Fruit fly (Drosophila melanogaster) whole organism, embryonic: ENCODE results near the gene CG16959.
A peak's percentile ranks its signal among the peaks of the same experiment; 100 is the strongest.

Experiments
- Atf3 ChIP-seq: fragments of 200-800 bp; sonication (Bioruptor generic); optimal IDR thresholded peaks from 3 replicates; lab custom pipeline; 2016; ENCODE audit warnings: missing biosample characterization, missing genetic modification characterization
- CG10209 ChIP-seq: fragments of 200-800 bp; sonication (Bioruptor generic); optimal IDR thresholded peaks from 3 replicates; lab custom pipeline; 2017; ENCODE audit warnings: missing biosample characterization, mild to moderate bottlenecking, missing genetic modification characterization, missing genetic modification reagents
- CG11695 ChIP-seq: fragments of 200-800 bp; sonication (Bioruptor generic); IDR thresholded peaks from 3 replicates; pipeline ENCODE4 v1.3.6; 2022; ENCODE audit warnings: missing biosample characterization, missing genetic modification characterization
- CG12071 ChIP-seq: fragments of 200-800 bp; sonication (Bioruptor generic); optimal IDR thresholded peaks from 3 replicates; lab custom pipeline; 2018; ENCODE audit warnings: missing biosample characterization, mild to moderate bottlenecking, missing genetic modification characterization
- CG12769 ChIP-seq: fragments of 200-800 bp; sonication (Bioruptor generic); optimal IDR thresholded peaks from 2 replicates; lab custom pipeline; 2019; ENCODE audit warnings: missing biosample characterization, mild to moderate bottlenecking, missing genetic modification characterization, moderate library complexity
- CG12942 ChIP-seq: fragments of 200-800 bp; sonication (Bioruptor generic); optimal IDR thresholded peaks from 3 replicates; lab custom pipeline; 2016; ENCODE audit warnings: missing biosample characterization, missing genetic modification characterization
- CG14710 ChIP-seq: fragments of 200-800 bp; sonication (Bioruptor generic); optimal IDR thresholded peaks from 3 replicates; lab custom pipeline; 2019; ENCODE audit warnings: missing biosample characterization, mild to moderate bottlenecking, missing genetic modification characterization, moderate library complexity
- CG1529 ChIP-seq: fragments of 200-800 bp; sonication (Bioruptor generic); optimal IDR thresholded peaks from 3 replicates; lab custom pipeline; 2018; ENCODE audit warnings: missing biosample characterization, missing genetic modification characterization
- CG17385 ChIP-seq: fragments of 200-800 bp; sonication (Bioruptor generic); optimal IDR thresholded peaks from 3 replicates; lab custom pipeline; 2018; ENCODE audit warnings: missing biosample characterization, mild to moderate bottlenecking, missing genetic modification characterization
- CG17829 ChIP-seq: fragments of 200-800 bp; optimal IDR thresholded peaks from 2 replicates; lab custom pipeline; 2019; ENCODE audit warnings: missing biosample characterization, mild to moderate bottlenecking, missing genetic modification characterization, moderate library complexity
- CG2712 ChIP-seq: fragments of 200-800 bp; optimal IDR thresholded peaks from 3 replicates; lab custom pipeline; 2019; ENCODE audit warnings: missing biosample characterization, mild to moderate bottlenecking, missing genetic modification characterization, moderate library complexity
- CG2889 ChIP-seq: fragments of 200-800 bp; sonication (Bioruptor generic); IDR thresholded peaks from 3 replicates; pipeline ENCODE4 v1.3.6; 2022; ENCODE audit warnings: missing biosample characterization, missing genetic modification characterization
- CG32767 ChIP-seq: fragments of 200-800 bp; sonication (Bioruptor generic); IDR thresholded peaks from 2 replicates; pipeline ENCODE4 v1.3.6; 2022; ENCODE audit warnings: missing biosample characterization, missing genetic modification characterization
- CG3407 ChIP-seq: fragments of 200-800 bp; sonication (Bioruptor generic); optimal IDR thresholded peaks from 2 replicates; lab custom pipeline; 2018; ENCODE audit warnings: missing biosample characterization, mild to moderate bottlenecking, missing genetic modification characterization
- CG43689 ChIP-seq: fragments of 200-800 bp; sonication (Bioruptor generic); IDR thresholded peaks from 2 replicates; pipeline ENCODE4 v1.3.6; 2022; ENCODE audit warnings: missing biosample characterization, missing genetic modification characterization
- CG6175 ChIP-seq: fragments of 200-800 bp; sonication (Bioruptor generic); IDR thresholded peaks from 3 replicates; pipeline ENCODE4 v1.3.6; 2022; ENCODE audit warnings: missing biosample characterization, missing genetic modification characterization
- CG6254 ChIP-seq: fragments of 200-800 bp; sonication (Bioruptor generic); optimal IDR thresholded peaks from 3 replicates; lab custom pipeline; 2017; ENCODE audit warnings: mild to moderate bottlenecking, missing biosample characterization, missing genetic modification reagents, missing genetic modification characterization
- CG7271 ChIP-seq: fragments of 200-800 bp; sonication (Bioruptor generic); optimal IDR thresholded peaks from 2 replicates; lab custom pipeline; 2018; ENCODE audit warnings: missing biosample characterization, mild to moderate bottlenecking, missing genetic modification characterization, moderate library complexity
- CG8478 ChIP-seq: fragments of >200 bp; optimal IDR thresholded peaks from 2 replicates; lab custom pipeline; 2018
- CG9609 ChIP-seq: fragments of 200-800 bp; sonication (Bioruptor generic); optimal IDR thresholded peaks from 3 replicates; lab custom pipeline; 2016; ENCODE audit warnings: missing biosample characterization, missing genetic modification characterization
- CG9797 ChIP-seq: fragments of 200-800 bp; sonication (Bioruptor generic); optimal IDR thresholded peaks from 3 replicates; lab custom pipeline; 2018; ENCODE audit warnings: missing biosample characterization, mild to moderate bottlenecking, missing genetic modification characterization
- CoRest ChIP-seq: fragments of 200-800 bp; sonication (Bioruptor generic); optimal IDR thresholded peaks from 3 replicates; lab custom pipeline; 2018; ENCODE audit warnings: missing biosample characterization, mild to moderate bottlenecking, missing genetic modification characterization, moderate library complexity
- Dip3 ChIP-seq: fragments of 200-800 bp; sonication (Bioruptor generic); optimal IDR thresholded peaks from 3 replicates; lab custom pipeline; 2016; ENCODE audit warnings: missing biosample characterization, missing genetic modification characterization
- Drgx ChIP-seq: fragments of 200-800 bp; sonication (Bioruptor generic); IDR thresholded peaks from 2 replicates; pipeline ENCODE4 v1.3.6; 2022; ENCODE audit warnings: missing biosample characterization, missing genetic modification characterization
- E2f2 ChIP-seq: fragments of 200-800 bp; sonication (Bioruptor generic); IDR thresholded peaks from 2 replicates; pipeline ENCODE4 v1.3.6; 2022; ENCODE audit warnings: missing biosample characterization, missing genetic modification characterization
- HLHmδ ChIP-seq: fragments of 200-800 bp; sonication (Bioruptor generic); optimal IDR thresholded peaks from 2 replicates; lab custom pipeline; 2018; ENCODE audit warnings: missing biosample characterization, mild to moderate bottlenecking, missing genetic modification characterization, moderate library complexity
- Optix ChIP-seq: fragments of 200-800 bp; sonication (Bioruptor generic); IDR thresholded peaks from 3 replicates; pipeline ENCODE4 v1.3.6; 2022; ENCODE audit warnings: missing biosample characterization, missing genetic modification characterization
- Ravus ChIP-seq: fragments of 200-800 bp; sonication (Bioruptor generic); IDR thresholded peaks from 2 replicates; pipeline ENCODE4 v1.3.6; 2022; ENCODE audit warnings: missing biosample characterization, missing genetic modification characterization
- Side ChIP-seq: fragments of 200-800 bp; sonication (Bioruptor generic); optimal IDR thresholded peaks from 2 replicates; lab custom pipeline; 2016; ENCODE audit warnings: missing biosample characterization, missing genetic modification characterization
- cas ChIP-seq: fragments of 200-800 bp; sonication (Bioruptor generic); IDR thresholded peaks from 2 replicates; pipeline ENCODE4 v1.3.6; 2022; ENCODE audit warnings: missing biosample characterization, missing genetic modification characterization
- chinmo ChIP-seq: fragments of 200-800 bp; sonication (Bioruptor generic); IDR thresholded peaks from 4 replicates; pipeline ENCODE4 v1.3.6; 2022; ENCODE audit warnings: missing biosample characterization, missing genetic modification characterization; ENCODE audit not compliant: partially characterized antibody
- ewg ChIP-seq: fragments of 200-800 bp; sonication (Bioruptor generic); optimal IDR thresholded peaks from 3 replicates; lab custom pipeline; 2017; ENCODE audit warnings: mild to moderate bottlenecking, missing biosample characterization, missing genetic modification reagents, missing genetic modification characterization
- exex ChIP-seq: fragments of 200-800 bp; sonication (Bioruptor generic); optimal IDR thresholded peaks from 4 replicates; lab custom pipeline; 2018; ENCODE audit warnings: missing biosample characterization, mild to moderate bottlenecking, missing genetic modification characterization, moderate library complexity
- fd96Cb ChIP-seq: fragments of 200-800 bp; sonication (Bioruptor generic); optimal IDR thresholded peaks from 2 replicates; lab custom pipeline; 2018; ENCODE audit warnings: missing biosample characterization, mild to moderate bottlenecking, missing genetic modification characterization, moderate library complexity
- fu2 ChIP-seq: fragments of 200-800 bp; sonication (Bioruptor generic); optimal IDR thresholded peaks from 2 replicates; lab custom pipeline; 2016; ENCODE audit warnings: missing biosample characterization, missing genetic modification characterization
- grn ChIP-seq: fragments of 200-800 bp; sonication (Bioruptor generic); optimal IDR thresholded peaks from 3 replicates; lab custom pipeline; 2017; ENCODE audit warnings: missing biosample characterization, missing genetic modification characterization
- gro ChIP-seq: fragments of 200-800 bp; sonication (Bioruptor generic); optimal IDR thresholded peaks from 2 replicates; lab custom pipeline; 2016; ENCODE audit warnings: missing biosample characterization, missing genetic modification characterization
- lilli ChIP-seq: fragments of 200-800 bp; sonication (Bioruptor generic); optimal IDR thresholded peaks from 3 replicates; lab custom pipeline; 2016; ENCODE audit warnings: missing biosample characterization, missing genetic modification characterization
- lola ChIP-seq, 3 experiments: fragments of >200 bp in 2 of 3; fragments of 200-800 bp in 1 of 3; sonication (Bioruptor generic) in 1 of 3; optimal IDR thresholded peaks; 2 replicates each; lab custom pipeline; 2017 to 2019; ENCODE audit warnings: missing biosample characterization in 3 of 3, missing genetic modification characterization in 3 of 3, mild to moderate bottlenecking in 1 of 3, moderate library complexity in 1 of 3
- odd ChIP-seq: fragments of 200-800 bp; sonication (Bioruptor generic); optimal IDR thresholded peaks from 2 replicates; lab custom pipeline; 2017; ENCODE audit warnings: missing biosample characterization, mild to moderate bottlenecking, missing genetic modification characterization
- pan ChIP-seq, 4 experiments: fragments of >200 bp in 3 of 4; fragments of 200-800 bp in 1 of 4; sonication (Bioruptor generic) in 1 of 4; optimal IDR thresholded peaks in 3 of 4; IDR thresholded peaks in 1 of 4; 2 replicates each; pipeline versions ENCODE4 v1.3.6 to Lab custom; 2017 to 2022; ENCODE audit warnings: missing biosample characterization in 2 of 4, missing genetic modification characterization in 2 of 4, mixed read lengths in 1 of 4
- repo ChIP-seq: fragments of 200-800 bp; sonication (Bioruptor generic); optimal IDR thresholded peaks from 2 replicates; lab custom pipeline; 2016; ENCODE audit warnings: missing biosample characterization, missing genetic modification characterization
- rib ChIP-seq: fragments of 200-800 bp; sonication (Bioruptor generic); IDR thresholded peaks from 2 replicates; pipeline ENCODE4 v1.3.6; 2022; ENCODE audit warnings: missing biosample characterization, missing genetic modification characterization
- sd ChIP-seq: fragments of 200-800 bp; sonication (Bioruptor generic); optimal IDR thresholded peaks from 3 replicates; lab custom pipeline; 2018; ENCODE audit warnings: missing biosample characterization, mild to moderate bottlenecking, missing genetic modification characterization, moderate library complexity
- tup ChIP-seq: fragments of 200-800 bp; sonication (Bioruptor generic); optimal IDR thresholded peaks from 2 replicates; lab custom pipeline; 2016; ENCODE audit warnings: missing biosample characterization, mild to moderate bottlenecking, missing genetic modification characterization, moderate library complexity
- twi ChIP-seq: fragments of 200-800 bp; optimal IDR thresholded peaks from 2 replicates; lab custom pipeline; 2019; ENCODE audit warnings: missing biosample characterization, mild to moderate bottlenecking, missing genetic modification characterization, moderate library complexity
- wek ChIP-seq: fragments of 200-800 bp; sonication (Bioruptor generic); optimal IDR thresholded peaks from 3 replicates; lab custom pipeline; 2018; ENCODE audit warnings: missing biosample characterization, mild to moderate bottlenecking, missing genetic modification characterization, moderate library complexity
- wor ChIP-seq: fragments of 200-800 bp; sonication (Bioruptor generic); IDR thresholded peaks from 2 replicates; pipeline ENCODE4 v1.3.6; 2022; ENCODE audit warnings: missing biosample characterization, missing genetic modification characterization
- zen ChIP-seq: fragments of 200-800 bp; sonication (Bioruptor generic); optimal IDR thresholded peaks from 3 replicates; lab custom pipeline; 2018; ENCODE audit warnings: missing biosample characterization, mild to moderate bottlenecking, missing genetic modification characterization, moderate library complexity
- zen2 ChIP-seq: fragments of 200-800 bp; sonication (Bioruptor generic); IDR thresholded peaks from 3 replicates; pipeline ENCODE4 v1.3.6; 2022; ENCODE audit warnings: missing biosample characterization, missing genetic modification characterization; ENCODE audit not compliant: partially characterized antibody

CG16959 gene

dm6 chr3L:15107776-15108379 lies 17.2 kb downstream of the CG16959 start (continued):
- TF ChIP-seq CG12071, result no peak
- no peak for TF ChIP-seq CG9797 (GFP tag; lab: Kevin White, UChicago)
- no peak for TF ChIP-seq CG32767 (GFP tag; lab: Robert Waterston, UW)
- no peak for TF ChIP-seq gro
- TF ChIP-seq CG12769 (tag; lab: Kevin White, UChicago), result no peak
- peak; percentile 60 for TF ChIP-seq CoRest
- no peak for TF ChIP-seq chinmo (GFP tag; lab: Robert Waterston, UW)
- no peak for TF ChIP-seq grn (GFP tag; lab: Kevin White, UChicago)
- no peak for TF ChIP-seq CG43689 (GFP tag; lab: Robert Waterston, UW)
- peak; percentile 87 for TF ChIP-seq Drgx
- peak; percentile 32 for TF ChIP-seq CG6254 (GFP tag; lab: Kevin White, UChicago)
- TF ChIP-seq CG17829 (tag; lab: Kevin White, UChicago), result peak; percentile 76
- TF ChIP-seq sd (tag; lab: Kevin White, UChicago), result no peak
- no peak for TF ChIP-seq CG2889 (GFP tag; lab: Robert Waterston, UW)
- TF ChIP-seq CG1529 (GFP tag; lab: Kevin White, UChicago), result peak; percentile 58
- TF ChIP-seq Optix (GFP tag; lab: Robert Waterston, UW), result no peak
- TF ChIP-seq exex (tag; lab: Kevin White, UChicago), result no peak
- TF ChIP-seq tup, result no peak
- peak; percentile 33 for TF ChIP-seq CG17385
- TF ChIP-seq Dip3 (GFP tag; lab: Kevin White, UChicago), result no peak
- peak; percentile 44 for TF ChIP-seq ewg (GFP tag; lab: Kevin White, UChicago)
- TF ChIP-seq Atf3 (GFP tag; lab: Kevin White, UChicago), result no peak
- no peak for TF ChIP-seq HLHmδ (GFP tag; lab: Kevin White, UChicago)
- no peak for TF ChIP-seq CG12942 (GFP tag; lab: Kevin White, UChicago)
- TF ChIP-seq fu2, result no peak
- TF ChIP-seq odd (GFP tag; lab: Kevin White, UChicago), result no peak
- TF ChIP-seq lilli, result peak; percentile 7
- peak; percentile 65 for TF ChIP-seq fd96Cb (tag; lab: Kevin White, UChicago)
- TF ChIP-seq CG6175, result no peak
- TF ChIP-seq CG11695 (GFP tag; lab: Robert Waterston, UW), result no peak
- peak; percentile 74 for TF ChIP-seq CG14710 (tag; lab: Kevin White, UChicago)
- TF ChIP-seq zen, result no peak
- TF ChIP-seq CG10209, result no peak
- no peak for TF ChIP-seq rib (GFP tag; lab: Robert Waterston, UW)
- TF ChIP-seq wor (GFP tag; lab: Robert Waterston, UW), result peak; percentile 40; the same call in 1 of the 2 replicates
- no peak for TF ChIP-seq CG9609 (GFP tag; lab: Kevin White, UChicago)
- TF ChIP-seq CG8478 (lab: Kevin White, UChicago), result no peak
- no peak for TF ChIP-seq wek (GFP tag; lab: Kevin White, UChicago)
- TF ChIP-seq cas, result no peak
- peak in 1 of 3 experiments; percentile 80 for TF ChIP-seq lola (GFP tag; optimal IDR thresholded peaks at IDR 0.05; lab: Kevin White, UChicago)
- TF ChIP-seq twi, result peak; percentile 20
- TF ChIP-seq CG2712 (tag; lab: Kevin White, UChicago), result peak; percentile 83
- no peak for TF ChIP-seq repo
- TF ChIP-seq zen2 (GFP tag; lab: Robert Waterston, UW), result no peak
- TF ChIP-seq Ravus (GFP tag; lab: Robert Waterston, UW), result no peak
- TF ChIP-seq CG7271 (tag; lab: Kevin White, UChicago), result no peak
- TF ChIP-seq Side (GFP tag; lab: Kevin White, UChicago), result no peak
- TF ChIP-seq E2f2 (GFP tag; lab: Robert Waterston, UW), result no peak
- TF ChIP-seq CG3407, result peak; percentile 52
- TF ChIP-seq pan (optimal IDR thresholded peaks at IDR 0.05; lab: Kevin White, UChicago), result no peak
- TF ChIP-seq pan (GFP tag; optimal IDR thresholded peaks at IDR 0.05 in 1 of 2, IDR thresholded peaks at IDR 0.05 in 1 of 2), result no peak
